Fruit fly (Drosophila melanogaster) whole organism, embryonic: ENCODE data around the gene CG34417.

Source experiments
- Antp ChIP-seq: fragments of 200-800 bp; sonication (Bioruptor generic); optimal IDR thresholded peaks from 3 replicates; lab custom pipeline; 2016; ENCODE audit warnings: missing biosample characterization, missing genetic modification characterization
- Bdp1 ChIP-seq: fragments of 200-800 bp; sonication (Bioruptor generic); optimal IDR thresholded peaks from 3 replicates; lab custom pipeline; 2016; ENCODE audit warnings: missing biosample characterization, missing genetic modification characterization
- CG10209 ChIP-seq: fragments of 200-800 bp; sonication (Bioruptor generic); optimal IDR thresholded peaks from 3 replicates; lab custom pipeline; 2017; ENCODE audit warnings: missing biosample characterization, mild to moderate bottlenecking, missing genetic modification characterization, missing genetic modification reagents
- CG10366 ChIP-seq: fragments of 200-800 bp; sonication (Bioruptor generic); IDR thresholded peaks from 2 replicates; pipeline ENCODE4 v1.3.6; 2022; ENCODE audit warnings: missing biosample characterization, missing genetic modification characterization
- CG11456 ChIP-seq: fragments of 200-800 bp; sonication (Bioruptor generic); IDR thresholded peaks from 3 replicates; pipeline ENCODE4 v1.3.6; 2022; ENCODE audit warnings: missing biosample characterization, missing genetic modification characterization
- CG11695 ChIP-seq: fragments of 200-800 bp; sonication (Bioruptor generic); IDR thresholded peaks from 3 replicates; pipeline ENCODE4 v1.3.6; 2022; ENCODE audit warnings: missing biosample characterization, missing genetic modification characterization
- CG12299 ChIP-seq: fragments of 200-800 bp; sonication (Bioruptor generic); optimal IDR thresholded peaks from 2 replicates; lab custom pipeline; 2018; ENCODE audit warnings: missing biosample characterization, mild to moderate bottlenecking, missing genetic modification characterization
- CG14965 ChIP-seq: fragments of 200-800 bp; sonication (Bioruptor generic); optimal IDR thresholded peaks from 2 replicates; lab custom pipeline; 2016; ENCODE audit warnings: missing biosample characterization, missing genetic modification characterization, borderline replicate concordance
- CG17361 ChIP-seq: fragments of 200-800 bp; sonication (Bioruptor generic); IDR thresholded peaks from 3 replicates; pipeline ENCODE4 v1.3.6; 2022; ENCODE audit warnings: missing biosample characterization, missing genetic modification characterization
- CG18599 ChIP-seq: fragments of 200-800 bp; sonication (Bioruptor generic); optimal IDR thresholded peaks from 3 replicates; lab custom pipeline; 2017; ENCODE audit warnings: missing biosample characterization, missing genetic modification characterization, mild to moderate bottlenecking, moderate library complexity, missing genetic modification reagents
- CG30020 ChIP-seq: fragments of 200-800 bp; optimal IDR thresholded peaks from 2 replicates; lab custom pipeline; 2019; ENCODE audit warnings: missing biosample characterization, mild to moderate bottlenecking, missing genetic modification characterization, moderate library complexity
- CG3163 ChIP-seq: fragments of 200-800 bp; sonication (Bioruptor generic); optimal IDR thresholded peaks from 3 replicates; lab custom pipeline; 2016; ENCODE audit warnings: missing biosample characterization, missing genetic modification characterization
- CG4617 ChIP-seq: fragments of 200-800 bp; sonication (Bioruptor generic); optimal IDR thresholded peaks from 3 replicates; lab custom pipeline; 2016; ENCODE audit warnings: missing biosample characterization, missing genetic modification characterization, borderline replicate concordance
- CG6791 ChIP-seq: fragments of 200-800 bp; sonication (Bioruptor generic); IDR thresholded peaks from 3 replicates; pipeline ENCODE4 v1.3.6; 2022; ENCODE audit warnings: missing biosample characterization, missing genetic modification characterization; ENCODE audit not compliant: partially characterized antibody
- CG7271 ChIP-seq: fragments of 200-800 bp; sonication (Bioruptor generic); optimal IDR thresholded peaks from 2 replicates; lab custom pipeline; 2018; ENCODE audit warnings: missing biosample characterization, mild to moderate bottlenecking, missing genetic modification characterization, moderate library complexity
- CG8290 ChIP-seq, 3 experiments: fragments of 200-800 bp; sonication (Bioruptor generic); optimal IDR thresholded peaks; 2 replicates each; lab custom pipeline; 2016 to 2019; ENCODE audit warnings: missing biosample characterization in 3 of 3, missing genetic modification characterization in 3 of 3, mild to moderate bottlenecking in 2 of 3, moderate library complexity in 1 of 3
- CG9797 ChIP-seq: fragments of 200-800 bp; sonication (Bioruptor generic); optimal IDR thresholded peaks from 3 replicates; lab custom pipeline; 2018; ENCODE audit warnings: missing biosample characterization, mild to moderate bottlenecking, missing genetic modification characterization
- CHES-1-like ChIP-seq: fragments of 200-800 bp; sonication (Bioruptor generic); optimal IDR thresholded peaks from 2 replicates; lab custom pipeline; 2016; ENCODE audit warnings: missing biosample characterization, missing genetic modification characterization
- CrebB ChIP-seq: fragments of 200-800 bp; sonication (Bioruptor generic); optimal IDR thresholded peaks from 3 replicates; lab custom pipeline; 2018; ENCODE audit warnings: missing biosample characterization, mild to moderate bottlenecking, missing genetic modification characterization
- Deaf1 ChIP-seq: fragments of 200-800 bp; optimal IDR thresholded peaks from 3 replicates; lab custom pipeline; 2019; ENCODE audit warnings: missing biosample characterization, mild to moderate bottlenecking, missing genetic modification characterization, moderate library complexity
- Dek ChIP-seq: fragments of 200-800 bp; sonication (Bioruptor generic); optimal IDR thresholded peaks from 3 replicates; lab custom pipeline; 2019; ENCODE audit warnings: missing biosample characterization, mild to moderate bottlenecking, missing genetic modification characterization, moderate library complexity
- Dll ChIP-seq: fragments of 200-800 bp; sonication (Bioruptor generic); IDR thresholded peaks from 4 replicates; pipeline ENCODE4 v1.3.6; 2022; ENCODE audit warnings: missing biosample characterization, missing genetic modification characterization; ENCODE audit not compliant: partially characterized antibody
- Fer1 ChIP-seq: fragments of 200-800 bp; sonication (Bioruptor generic); optimal IDR thresholded peaks from 2 replicates; lab custom pipeline; 2017; ENCODE audit warnings: missing biosample characterization, mild to moderate bottlenecking, missing genetic modification characterization
- MESR4 ChIP-seq: fragments of 200-800 bp; sonication (Bioruptor generic); optimal IDR thresholded peaks from 2 replicates; lab custom pipeline; 2018; ENCODE audit warnings: missing biosample characterization, mild to moderate bottlenecking, missing genetic modification characterization, moderate library complexity
- Mrtf ChIP-seq: fragments of 200-800 bp; sonication (Bioruptor generic); IDR thresholded peaks from 3 replicates; pipeline ENCODE4 v1.3.6; 2022; ENCODE audit warnings: missing biosample characterization, missing genetic modification characterization
- Nf-YC ChIP-seq: fragments of 200-800 bp; optimal IDR thresholded peaks from 3 replicates; lab custom pipeline; 2019; ENCODE audit warnings: missing biosample characterization, mild to moderate bottlenecking, missing genetic modification characterization, moderate library complexity
- Oli ChIP-seq: fragments of 200-800 bp; sonication (Bioruptor generic); optimal IDR thresholded peaks from 2 replicates; lab custom pipeline; 2018; ENCODE audit warnings: missing biosample characterization, mild to moderate bottlenecking, missing genetic modification characterization, moderate library complexity
- Sin3A ChIP-seq: fragments of >200 bp; optimal IDR thresholded peaks from 2 replicates; lab custom pipeline; 2018
- Sox102F ChIP-seq: fragments of 200-800 bp; sonication (Bioruptor generic); optimal IDR thresholded peaks from 2 replicates; lab custom pipeline; 2018; ENCODE audit warnings: missing biosample characterization, mild to moderate bottlenecking, missing genetic modification characterization, moderate library complexity
- caup ChIP-seq: fragments of 200-800 bp; sonication (Bioruptor generic); optimal IDR thresholded peaks from 3 replicates; lab custom pipeline; 2017; ENCODE audit warnings: missing biosample characterization, mild to moderate bottlenecking, missing genetic modification characterization, moderate library complexity; ENCODE audit not compliant: severe bottlenecking
- chif ChIP-seq, 2 experiments: fragments of 200-800 bp; sonication (Bioruptor generic); optimal IDR thresholded peaks; 3 replicates each; lab custom pipeline; 2016; ENCODE audit warnings: missing biosample characterization in 2 of 2, missing genetic modification characterization in 2 of 2
- chinmo ChIP-seq: fragments of 200-800 bp; sonication (Bioruptor generic); IDR thresholded peaks from 4 replicates; pipeline ENCODE4 v1.3.6; 2022; ENCODE audit warnings: missing biosample characterization, missing genetic modification characterization; ENCODE audit not compliant: partially characterized antibody
- ewg ChIP-seq: fragments of 200-800 bp; sonication (Bioruptor generic); optimal IDR thresholded peaks from 3 replicates; lab custom pipeline; 2017; ENCODE audit warnings: mild to moderate bottlenecking, missing biosample characterization, missing genetic modification reagents, missing genetic modification characterization
- fu2 ChIP-seq: fragments of 200-800 bp; sonication (Bioruptor generic); optimal IDR thresholded peaks from 2 replicates; lab custom pipeline; 2016; ENCODE audit warnings: missing biosample characterization, missing genetic modification characterization
- gce ChIP-seq: fragments of 200-800 bp; sonication (Bioruptor generic); IDR thresholded peaks from 3 replicates; pipeline ENCODE4 v1.3.6; 2022; ENCODE audit warnings: missing biosample characterization, missing genetic modification characterization
- jing ChIP-seq: fragments of 200-800 bp; sonication (Bioruptor generic); optimal IDR thresholded peaks from 2 replicates; lab custom pipeline; 2018; ENCODE audit warnings: missing biosample characterization, mild to moderate bottlenecking, missing genetic modification characterization
- lab ChIP-seq: fragments of 200-800 bp; sonication (Bioruptor generic); optimal IDR thresholded peaks from 3 replicates; lab custom pipeline; 2017; ENCODE audit warnings: missing biosample characterization, missing genetic modification characterization, mild to moderate bottlenecking, moderate library complexity, missing genetic modification reagents
- nmo ChIP-seq: fragments of 200-800 bp; sonication (Bioruptor generic); optimal IDR thresholded peaks from 2 replicates; lab custom pipeline; 2018; ENCODE audit warnings: missing biosample characterization, mild to moderate bottlenecking, missing genetic modification characterization, moderate library complexity
- oc ChIP-seq: fragments of 200-800 bp; sonication (Bioruptor generic); optimal IDR thresholded peaks from 2 replicates; lab custom pipeline; 2018; ENCODE audit warnings: missing biosample characterization, mild to moderate bottlenecking, missing genetic modification characterization, moderate library complexity
- p53 ChIP-seq: fragments of 200-800 bp; sonication (Bioruptor generic); optimal IDR thresholded peaks from 2 replicates; lab custom pipeline; 2016; ENCODE audit warnings: missing biosample characterization, missing genetic modification characterization
- pita ChIP-seq: fragments of 200-800 bp; sonication (Bioruptor generic); optimal IDR thresholded peaks from 2 replicates; lab custom pipeline; 2017; ENCODE audit warnings: missing biosample characterization, mild to moderate bottlenecking, missing genetic modification characterization
- slou ChIP-seq: fragments of 200-800 bp; sonication (Bioruptor generic); optimal IDR thresholded peaks from 3 replicates; lab custom pipeline; 2016; ENCODE audit warnings: missing biosample characterization, missing genetic modification characterization
- sob ChIP-seq: fragments of 200-800 bp; sonication (Bioruptor generic); IDR thresholded peaks from 2 replicates; pipeline ENCODE4 v1.3.6; 2022; ENCODE audit warnings: missing biosample characterization, missing genetic modification characterization
- sug ChIP-seq: fragments of 200-800 bp; optimal IDR thresholded peaks from 2 replicates; lab custom pipeline; 2019; ENCODE audit warnings: missing biosample characterization, mild to moderate bottlenecking, missing genetic modification characterization, moderate library complexity
- ttk ChIP-seq: fragments of 200-800 bp; sonication (Bioruptor generic); IDR thresholded peaks from 2 replicates; pipeline ENCODE4 v2.1.2; 2022; ENCODE audit warnings: missing biosample characterization, missing genetic modification characterization
- unc-4 ChIP-seq: fragments of 200-800 bp; sonication (Bioruptor generic); IDR thresholded peaks from 2 replicates; pipeline ENCODE4 v1.3.6; 2022; ENCODE audit warnings: missing biosample characterization, missing genetic modification characterization; ENCODE audit not compliant: partially characterized antibody
- vvl ChIP-seq: fragments of 200-800 bp; sonication (Bioruptor generic); IDR thresholded peaks from 2 replicates; pipeline ENCODE4 v1.3.6; 2022; ENCODE audit warnings: missing biosample characterization, missing genetic modification characterization
- wor ChIP-seq: fragments of 200-800 bp; sonication (Bioruptor generic); IDR thresholded peaks from 2 replicates; pipeline ENCODE4 v1.3.6; 2022; ENCODE audit warnings: missing biosample characterization, missing genetic modification characterization
- zfh2 ChIP-seq: fragments of 200-800 bp; sonication (Bioruptor generic); optimal IDR thresholded peaks from 2 replicates; lab custom pipeline; 2016; ENCODE audit warnings: missing biosample characterization, missing genetic modification characterization

Gene CG34417

DNA sequence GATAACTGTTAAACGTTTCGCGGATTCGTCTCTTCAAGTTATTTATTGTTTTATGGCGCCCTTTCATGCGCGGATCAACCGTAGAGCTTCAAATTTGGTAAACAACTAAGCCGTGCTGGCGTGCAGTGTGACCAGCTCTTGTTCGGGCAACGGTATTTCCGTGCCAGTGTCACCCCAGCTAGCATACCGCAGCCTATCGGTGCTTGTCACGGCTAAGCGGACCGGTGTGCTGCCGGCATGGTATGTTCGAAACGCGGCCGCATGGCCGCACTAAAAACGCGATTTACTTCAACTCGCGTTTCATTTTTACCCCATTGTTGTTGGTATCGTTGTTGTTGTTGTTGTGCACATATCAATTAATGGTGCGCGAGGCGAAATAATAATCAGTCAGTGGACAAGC is 16.4 kb upstream of the CG34417 start, which contains the start of the genes CG42340 and CG3918 (continued):
- TF ChIP-seq CG4617 (GFP tag; lab: Kevin White, UChicago) (peak; percentile 93), CG7271 (tag; lab: Kevin White, UChicago) (no peak), CG10366 (GFP tag; lab: Robert Waterston, UW) (no peak), CG30020 (peak; percentile 26), CG18599 (peak; percentile 27), CG6791 (GFP tag; lab: Robert Waterston, UW) (0 out of 3 replicates have a peak, but pooled peaks have one; percentile 43), lab (GFP tag; lab: Kevin White, UChicago) (peak; percentile 34), Fer1 (GFP tag; lab: Kevin White, UChicago) (peak; percentile 38), CG14965 (GFP tag; lab: Kevin White, UChicago) (no peak), Oli (no peak), Bdp1 (GFP tag; lab: Kevin White, UChicago) (no peak), CG8290 (GFP tag; optimal IDR thresholded peaks at IDR 0.05; lab: Kevin White, UChicago) (peak; percentile 86), CG8290 (tag; optimal IDR thresholded peaks at IDR 0.05; lab: Kevin White, UChicago) (peak; percentile 32 to 92), MESR4 (peak; percentile 86), caup (GFP tag; lab: Kevin White, UChicago) (peak; percentile 17), fu2 (GFP tag; lab: Kevin White, UChicago) (peak; percentile 12), jing (GFP tag; lab: Kevin White, UChicago) (no peak), Nf-YC (tag; lab: Kevin White, UChicago) (peak; percentile 30), sob (GFP tag; lab: Robert Waterston, UW) (peak; percentile 34; the same call in 1 of the 2 replicates), sug (tag; lab: Kevin White, UChicago) (peak; percentile 54), zfh2 (GFP tag; lab: Kevin White, UChicago) (peak; percentile 38), Sox102F (GFP tag; lab: Kevin White, UChicago) (no peak), Deaf1 (tag; lab: Kevin White, UChicago) (no peak), chif (GFP tag; optimal IDR thresholded peaks at IDR 0.05; lab: Kevin White, UChicago) (peak; percentile 11 to 35), nmo (GFP tag; lab: Kevin White, UChicago) (peak; percentile 61), wor (GFP tag; lab: Robert Waterston, UW) (no peak), p53 (GFP tag; lab: Kevin White, UChicago) (peak; percentile 55), pita (GFP tag; lab: Kevin White, UChicago) (peak; percentile 72), ewg (GFP tag; lab: Kevin White, UChicago) (peak; percentile 44), CHES-1-like (GFP tag; lab: Kevin White, UChicago) (peak; percentile 63), CG9797 (peak; percentile 99), chinmo (peak; percentile 76; the same call in 1 of the 4 replicates), CG10209 (GFP tag; lab: Kevin White, UChicago) (peak; percentile 16), CG3163 (no peak), ttk (no peak), gce (no peak), Mrtf (GFP tag; lab: Robert Waterston, UW) (no peak), CG11695 (GFP tag; lab: Robert Waterston, UW) (no peak), unc-4 (GFP tag; lab: Robert Waterston, UW) (peak; percentile 43), Antp (GFP tag; lab: Kevin White, UChicago) (peak; percentile 19), vvl (GFP tag; lab: Robert Waterston, UW) (peak; percentile 45; the same call in 1 of the 2 replicates), slou (GFP tag; lab: Kevin White, UChicago) (no peak), Dek (peak; percentile 13), Dll (GFP tag; lab: Robert Waterston, UW) (0 out of 4 replicates have a peak, but pooled peaks have one; percentile 46), CG12299 (tag; lab: Kevin White, UChicago) (no peak), oc (tag; lab: Kevin White, UChicago) (peak; percentile 40), CrebB (no peak), CG17361 (GFP tag; lab: Robert Waterston, UW) (0 out of 3 replicates have a peak, but pooled peaks have one; percentile 35), CG11456 (GFP tag; lab: Robert Waterston, UW) (peak; percentile 53; the same call in 1 of the 3 replicates), Sin3A (lab: Kevin White, UChicago) (peak; percentile 71)
